Worm (Caenorhabditis elegans) whole organism, early embryonic: ENCODE measurements around the gene F53F1.4.

ENCODE experiments used
- B0310.2 ChIP-seq: sonication (generic microtip); optimal IDR thresholded peaks from 2 replicates; lab custom pipeline; 2016; ENCODE audit warnings: mild to moderate bottlenecking, missing genetic modification characterization, missing compliant biosample characterization
- F13C5.2 ChIP-seq: sonication (generic microtip); optimal IDR thresholded peaks from 2 replicates; lab custom pipeline; 2017; ENCODE audit warnings: mild to moderate bottlenecking, missing genetic modification characterization, inconsistent platforms, missing compliant biosample characterization
- aly-1 ChIP-seq: sonication (generic microtip); optimal IDR thresholded peaks from 2 replicates; lab custom pipeline; 2016; ENCODE audit warnings: missing genetic modification characterization, missing compliant biosample characterization
- ama-1 ChIP-seq: fragments of 150-350 bp; optimal IDR thresholded peaks from 2 replicates; lab custom pipeline; 2014
- ceh-13 ChIP-seq: fragments of 200-800 bp; sonication (Bioruptor generic); optimal IDR thresholded peaks from 2 replicates; lab custom pipeline; 2018; ENCODE audit warnings: mild to moderate bottlenecking, missing genetic modification characterization, missing compliant biosample characterization
- ceh-36 ChIP-seq: sonication (generic microtip); optimal IDR thresholded peaks from 2 replicates; lab custom pipeline; 2016; ENCODE audit warnings: missing genetic modification characterization, inconsistent platforms, missing compliant biosample characterization
- ets-7 ChIP-seq: sonication (generic microtip); optimal IDR thresholded peaks from 2 replicates; lab custom pipeline; 2016; ENCODE audit warnings: missing genotype, missing genetic modification characterization, missing compliant biosample characterization
- flt-1 ChIP-seq: fragments of 200-800 bp; sonication (Bioruptor generic); IDR thresholded peaks from 2 replicates; pipeline ENCODE4 v1.3.6; 2022; ENCODE audit warnings: missing genetic modification characterization, missing compliant biosample characterization
- hmbx-1 ChIP-seq: sonication (generic microtip); optimal IDR thresholded peaks from 2 replicates; lab custom pipeline; 2016; ENCODE audit warnings: mild to moderate bottlenecking, missing genetic modification characterization, missing compliant biosample characterization
- hmg-4 ChIP-seq: fragments of 200-800 bp; sonication (Bioruptor generic); optimal IDR thresholded peaks from 2 replicates; lab custom pipeline; 2018; ENCODE audit warnings: mild to moderate bottlenecking, missing genetic modification characterization, missing compliant biosample characterization
- hnd-1 ChIP-seq: sonication (generic microtip); optimal IDR thresholded peaks from 2 replicates; lab custom pipeline; 2016; ENCODE audit warnings: missing genetic modification characterization, missing compliant biosample characterization
- pes-1 ChIP-seq: fragments of 200-800 bp; sonication (Bioruptor generic); IDR thresholded peaks from 2 replicates; pipeline ENCODE4 v1.3.6; 2022; ENCODE audit warnings: missing genetic modification reagents, missing genetic modification characterization, missing compliant biosample characterization
- scrt-1 ChIP-seq: fragments of 200-800 bp; sonication (Bioruptor generic); IDR thresholded peaks from 2 replicates; pipeline ENCODE4 v1.3.6; 2022; ENCODE audit warnings: missing genetic modification characterization, missing compliant biosample characterization
- sea-1 ChIP-seq: fragments of 200-800 bp; sonication (Bioruptor generic); conservative IDR thresholded peaks from 2 replicates; pipeline ENCODE4 v1.3.6; 2022; ENCODE audit warnings: missing genetic modification characterization, missing compliant biosample characterization
- tbx-11 ChIP-seq: fragments of 200-800 bp; sonication (Bioruptor generic); IDR thresholded peaks from 2 replicates; pipeline ENCODE4 v1.3.6; 2022; ENCODE audit warnings: missing genetic modification characterization, missing compliant biosample characterization
- tbx-37 ChIP-seq: fragments of 200-800 bp; sonication (Bioruptor generic); conservative IDR thresholded peaks from 2 replicates; pipeline ENCODE4 v1.3.6; 2022; ENCODE audit warnings: missing genetic modification reagents, missing genetic modification characterization, missing compliant biosample characterization
- tra-4 ChIP-seq: sonication (generic microtip); optimal IDR thresholded peaks from 2 replicates; lab custom pipeline; 2017; ENCODE audit warnings: missing genetic modification characterization, missing compliant biosample characterization

The F53F1.4 gene

DNA sequence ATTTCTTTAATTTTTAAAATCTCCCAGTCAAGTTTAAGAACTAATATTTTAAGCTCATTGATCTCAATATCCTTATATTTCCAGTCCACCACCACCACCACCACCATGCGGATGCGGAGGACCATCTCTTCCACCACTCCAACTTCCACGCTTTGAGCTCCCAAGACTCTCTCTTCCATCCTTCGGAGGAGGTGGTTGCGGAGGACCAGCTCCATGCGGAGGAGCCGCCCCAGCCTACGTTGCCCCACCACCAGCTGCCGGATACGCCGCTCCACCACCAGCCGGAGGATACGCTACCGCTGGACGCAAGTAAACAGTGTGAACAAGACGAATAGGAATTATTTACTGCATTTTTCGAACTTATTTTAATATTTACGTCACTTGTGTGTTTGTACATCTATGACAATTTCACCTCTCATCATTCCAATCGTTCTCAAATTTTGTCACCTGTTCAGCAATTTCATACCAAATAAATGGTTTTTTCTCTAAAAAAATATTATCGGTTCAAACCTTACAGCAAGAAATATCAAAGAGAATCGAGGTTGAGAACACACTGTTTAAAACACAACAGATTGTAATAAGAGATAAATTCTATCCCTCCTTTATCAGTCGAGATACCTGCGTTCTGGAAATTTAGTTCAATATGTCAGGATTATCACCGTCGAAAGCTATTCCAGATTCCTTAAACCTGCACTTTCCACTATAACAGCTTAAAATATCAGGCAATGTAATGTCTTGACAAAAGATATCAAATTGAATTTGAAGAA is 531 bp downstream of the F53F1.4 start:
- TF ChIP-seq tbx-37 (GFP tag; lab: Robert Waterston, UW), result no peak
- no peak for TF ChIP-seq scrt-1 (GFP tag; lab: Robert Waterston, UW)
- TF ChIP-seq hmg-4 (GFP tag; lab: Kevin White, UChicago), result no peak
- TF ChIP-seq flt-1 (GFP tag; lab: Robert Waterston, UW), result no peak
- no peak for TF ChIP-seq ama-1
- TF ChIP-seq aly-1 (tag; lab: Kevin White, UChicago), result no peak
- no peak for TF ChIP-seq hnd-1
- no peak for TF ChIP-seq hmbx-1
- TF ChIP-seq ets-7 (tag; lab: Kevin White, UChicago), result no peak
- no peak for TF ChIP-seq ceh-13 (GFP tag; lab: Kevin White, UChicago)
- TF ChIP-seq sea-1 (GFP tag; lab: Robert Waterston, UW), result no peak; the same call in 1 of the 2 replicates
- no peak for TF ChIP-seq B0310.2 (tag; lab: Kevin White, UChicago)
- TF ChIP-seq F13C5.2, result no peak
- TF ChIP-seq tbx-11 (GFP tag; lab: Robert Waterston, UW), result no peak
- TF ChIP-seq tra-4 (tag; lab: Kevin White, UChicago), result no peak
- TF ChIP-seq ceh-36 (tag; lab: Kevin White, UChicago), result no peak
- no peak; the same call in 1 of the 2 replicates for TF ChIP-seq pes-1 (GFP tag; lab: Robert Waterston, UW)

DNA sequence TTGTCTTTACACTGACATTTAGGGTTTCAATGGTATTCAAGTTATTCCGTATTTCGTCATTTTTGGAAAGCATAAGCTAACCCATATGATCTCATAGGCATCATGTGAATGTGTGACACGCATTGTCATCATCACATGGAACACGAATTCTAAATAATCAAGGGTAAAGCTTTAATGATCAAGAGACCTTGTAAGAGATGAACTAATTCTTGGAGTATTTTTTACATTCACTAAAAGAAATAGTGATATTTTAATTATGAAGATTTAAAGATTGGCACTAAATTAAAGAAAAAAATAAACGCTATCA is 1.1 kb downstream of the F53F1.4 start:
- TF ChIP-seq B0310.2 (tag; lab: Kevin White, UChicago) (no peak), tra-4 (tag; lab: Kevin White, UChicago) (no peak), hmg-4 (GFP tag; lab: Kevin White, UChicago) (no peak), ets-7 (tag; lab: Kevin White, UChicago) (no peak), hmbx-1 (no peak), pes-1 (GFP tag; lab: Robert Waterston, UW) (no peak), hnd-1 (no peak)

- TF ChIP-seq tbx-11 (GFP tag; lab: Robert Waterston, UW) (no peak), flt-1 (GFP tag; lab: Robert Waterston, UW) (no peak), ets-7 (tag; lab: Kevin White, UChicago) (no peak), B0310.2 (tag; lab: Kevin White, UChicago) (no peak), scrt-1 (GFP tag; lab: Robert Waterston, UW) (no peak), pes-1 (GFP tag; lab: Robert Waterston, UW) (no peak), ama-1 (no peak), hnd-1 (no peak), ceh-36 (tag; lab: Kevin White, UChicago) (no peak), ceh-13 (GFP tag; lab: Kevin White, UChicago) (no peak), tbx-37 (GFP tag; lab: Robert Waterston, UW) (no peak), aly-1 (tag; lab: Kevin White, UChicago) (no peak), hmg-4 (GFP tag; lab: Kevin White, UChicago) (no peak), F13C5.2 (no peak), tra-4 (tag; lab: Kevin White, UChicago) (no peak)
Measured at ce11 chrV:13413301-13413700, 2.4 kb downstream of the F53F1.4 start.

- TF ChIP-seq hnd-1 (no peak), hmg-4 (GFP tag; lab: Kevin White, UChicago) (no peak), tra-4 (tag; lab: Kevin White, UChicago) (no peak), pes-1 (GFP tag; lab: Robert Waterston, UW) (no peak), flt-1 (GFP tag; lab: Robert Waterston, UW) (no peak), tbx-37 (GFP tag; lab: Robert Waterston, UW) (no peak), tbx-11 (GFP tag; lab: Robert Waterston, UW) (no peak), hmbx-1 (no peak)
Measured at ce11 chrV:13414585-13414984, 3.7 kb downstream of the F53F1.4 start, which contains the start of gene cut-2. cut-2 (plus strand) TSS chrV:13414949.

DNA sequence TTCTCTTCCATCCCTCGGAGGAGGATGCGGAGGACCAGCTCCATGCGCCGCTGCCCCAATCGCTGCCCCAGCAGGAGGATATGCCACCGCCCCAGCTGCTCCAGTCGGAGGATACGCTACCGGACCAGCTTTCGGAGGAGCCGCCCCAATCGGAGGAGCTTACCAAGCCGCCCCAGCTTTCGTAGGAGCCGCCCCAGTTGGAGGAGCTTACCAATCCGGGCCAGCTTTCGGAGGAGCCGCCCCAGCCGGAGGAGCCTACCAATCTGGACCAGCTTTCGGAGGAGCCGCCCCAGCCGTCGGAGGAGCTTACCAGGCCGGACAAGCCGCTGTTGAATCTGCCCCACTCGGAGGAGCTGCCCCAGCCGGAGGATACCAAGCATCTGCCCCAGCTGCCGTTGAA is 4.6 kb downstream of the F53F1.4 start:
- TF ChIP-seq hnd-1 (no peak), aly-1 (tag; lab: Kevin White, UChicago) (peak; percentile 18), flt-1 (GFP tag; lab: Robert Waterston, UW) (no peak), scrt-1 (GFP tag; lab: Robert Waterston, UW) (peak; percentile 67; the same call in 1 of the 2 replicates), ceh-13 (GFP tag; lab: Kevin White, UChicago) (no peak), tra-4 (tag; lab: Kevin White, UChicago) (no peak), F13C5.2 (no peak), ceh-36 (tag; lab: Kevin White, UChicago) (peak; percentile 35)

DNA sequence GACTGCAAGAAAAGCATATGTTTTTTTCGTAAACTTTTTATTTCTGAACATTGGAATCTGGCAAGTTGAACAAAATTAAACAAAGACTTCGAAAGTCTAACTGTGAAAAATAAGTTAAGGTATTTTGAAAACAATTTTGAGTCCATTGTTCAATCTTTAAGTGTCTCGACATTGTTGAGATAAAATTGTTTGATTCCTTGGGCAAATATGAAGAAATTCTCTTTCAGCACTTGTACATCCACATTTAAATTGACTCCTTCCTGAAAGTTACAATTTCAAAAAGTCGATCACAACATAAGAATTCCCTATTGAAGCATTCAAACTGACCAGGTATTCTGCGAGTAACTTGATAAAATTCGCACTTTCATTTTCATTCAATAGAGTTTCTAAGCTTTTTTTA is 5.2 kb downstream of the F53F1.4 start:
- TF ChIP-seq aly-1 (tag; lab: Kevin White, UChicago) (no peak), tbx-37 (GFP tag; lab: Robert Waterston, UW) (no peak), ceh-13 (GFP tag; lab: Kevin White, UChicago) (no peak), hnd-1 (no peak), hmbx-1 (no peak), pes-1 (GFP tag; lab: Robert Waterston, UW) (no peak), ets-7 (tag; lab: Kevin White, UChicago) (no peak), B0310.2 (tag; lab: Kevin White, UChicago) (no peak), tbx-11 (GFP tag; lab: Robert Waterston, UW) (no peak), scrt-1 (GFP tag; lab: Robert Waterston, UW) (no peak)

ce11 chrV:13417513-13417912 is 6.6 kb downstream of the F53F1.4 start, which contains the start of gene F53F1.6:
F53F1.6 (minus strand) TSS chrV:13417613.
- TF ChIP-seq ets-7 (tag; lab: Kevin White, UChicago), result no peak
- TF ChIP-seq hnd-1, result no peak
- no peak for TF ChIP-seq sea-1 (GFP tag; lab: Robert Waterston, UW)
- TF ChIP-seq hmbx-1, result no peak
- no peak for TF ChIP-seq aly-1 (tag; lab: Kevin White, UChicago)
- no peak for TF ChIP-seq tbx-37 (GFP tag; lab: Robert Waterston, UW)
- TF ChIP-seq tra-4 (tag; lab: Kevin White, UChicago), result no peak
- no peak for TF ChIP-seq ama-1
- no peak for TF ChIP-seq scrt-1 (GFP tag; lab: Robert Waterston, UW)
- no peak for TF ChIP-seq flt-1 (GFP tag; lab: Robert Waterston, UW)
- TF ChIP-seq tbx-11 (GFP tag; lab: Robert Waterston, UW), result no peak
- TF ChIP-seq hmg-4 (GFP tag; lab: Kevin White, UChicago), result no peak
- TF ChIP-seq B0310.2 (tag; lab: Kevin White, UChicago), result no peak
- no peak for TF ChIP-seq ceh-36 (tag; lab: Kevin White, UChicago)
- no peak for TF ChIP-seq pes-1 (GFP tag; lab: Robert Waterston, UW)
- no peak for TF ChIP-seq ceh-13 (GFP tag; lab: Kevin White, UChicago)
- no peak for TF ChIP-seq F13C5.2
